Worm (Caenorhabditis elegans): Measurements from ENCODE around the gene C04G6.13.

ce11 chrII:5093945-5094344, at the start of gene C04G6.13:
- TF ChIP-seq mls-2 (tag; optimal IDR thresholded peaks at IDR 0.05) (no peak), nhr-12 (tag; optimal IDR thresholded peaks at IDR 0.05) (no peak), unc-62 (GFP tag; optimal IDR thresholded peaks at IDR 0.05) (no peak), cnd-1 (tag; optimal IDR thresholded peaks at IDR 0.05) (no peak), nhr-76 (tag; optimal IDR thresholded peaks at IDR 0.05) (no peak), unc-39 (tag; optimal IDR thresholded peaks at IDR 0.05) (no peak), sem-2 (GFP tag; optimal IDR thresholded peaks at IDR 0.05) (no peak), sptf-1 (tag; optimal IDR thresholded peaks at IDR 0.05) (no peak), lin-13 (tag; optimal IDR thresholded peaks at IDR 0.05) (no peak), nhr-28 (tag; optimal IDR thresholded peaks at IDR 0.05) (no peak), mab-5 (tag; optimal IDR thresholded peaks at IDR 0.05) (no peak), elt-3 (tag; optimal IDR thresholded peaks at IDR 0.05) (no peak), pha-4 (tag; optimal IDR thresholded peaks at IDR 0.05) (no peak)

Data from whole organism, mixed stage, embryonic.